Worm (Caenorhabditis elegans) whole organism, L1 larva: Measurements from ENCODE around the gene tcl-2.

Experiments used
- aly-2 ChIP-seq: fragments of 150-350 bp; optimal IDR thresholded peaks from 2 replicates; lab custom pipeline; 2014; ENCODE audit warnings: missing biosample characterization, missing genetic modification characterization
- ceh-82 ChIP-seq, 3 experiments: fragments of 150-350 bp in 1 of 3; sonication (generic microtip) in 2 of 3; optimal IDR thresholded peaks; 2 replicates each; lab custom pipeline; 2014 to 2017; ENCODE audit warnings: missing biosample characterization in 3 of 3, missing genetic modification characterization in 3 of 3
- elt-3 ChIP-seq, 6 experiments: fragments of 150-350 bp in 1 of 6; sonication (generic microtip); optimal IDR thresholded peaks; 2 replicates each; lab custom pipeline; 2017 to 2018; ENCODE audit warnings: missing biosample characterization in 6 of 6, missing genetic modification characterization in 6 of 6, inconsistent platforms in 1 of 6
- isw-1 ChIP-seq: fragments of 200-800 bp; sonication (Bioruptor generic); IDR thresholded peaks from 2 replicates; pipeline ENCODE4 v1.3.6; 2022; ENCODE audit warnings: missing genetic modification characterization, missing compliant biosample characterization
- zag-1 ChIP-seq: fragments of 150-350 bp; optimal IDR thresholded peaks from 2 replicates; lab custom pipeline; 2014; ENCODE audit warnings: missing biosample characterization, missing genetic modification characterization

DNA sequence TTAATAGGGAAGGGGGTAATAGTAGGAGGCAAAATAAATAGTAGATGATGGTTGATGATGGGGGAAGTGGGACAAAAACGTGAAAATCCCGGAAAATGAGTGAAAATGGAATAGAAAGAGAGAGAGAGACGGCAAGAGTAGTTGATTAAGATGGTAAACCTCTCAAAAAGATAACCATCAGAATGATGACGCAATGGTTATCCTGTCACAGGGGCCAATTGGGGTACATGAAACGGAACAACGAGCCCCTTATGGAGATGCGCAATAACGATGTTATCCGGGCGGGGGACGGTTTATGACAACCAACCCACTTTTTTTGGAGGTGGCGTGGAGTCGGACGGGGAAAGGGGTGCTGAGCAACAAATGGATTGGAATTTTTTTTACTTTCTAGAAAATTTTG, 29.1 kb upstream of the tcl-2 start:
- no peak for TF ChIP-seq ceh-82 (tag; optimal IDR thresholded peaks at IDR 0.05; lab: Kevin White, UChicago)
- no peak for TF ChIP-seq zag-1 (tag; lab: Kevin White, UChicago)
- TF ChIP-seq elt-3 (tag; optimal IDR thresholded peaks at IDR 0.05; lab: Kevin White, UChicago) = no peak
- no peak for TF ChIP-seq isw-1 (GFP tag; lab: Robert Waterston, UW)
- TF ChIP-seq aly-2 (tag; lab: Kevin White, UChicago) = no peak
